Worm (Caenorhabditis elegans): ENCODE data around the gene str-121.

DNA sequence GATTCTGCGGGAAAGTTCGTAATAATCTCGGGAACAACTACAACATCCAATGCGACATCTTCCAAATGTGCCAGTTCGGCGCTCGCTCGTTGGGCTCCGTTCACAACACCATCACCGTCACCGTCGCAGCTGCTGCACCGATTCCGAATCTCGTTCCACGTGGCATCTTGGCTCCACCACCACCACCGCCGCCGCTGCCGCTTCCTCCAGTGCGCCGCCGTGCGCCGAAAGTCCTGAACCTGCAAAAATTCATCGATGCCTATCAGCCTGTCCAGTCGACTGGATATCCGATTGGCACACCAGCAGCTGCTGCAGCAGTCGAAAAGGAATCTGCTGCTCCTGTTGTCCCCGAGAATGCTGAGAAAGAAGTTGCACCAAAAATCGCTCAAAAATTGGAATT is 43.9 kb upstream of the str-121 start:
- no peak for TF ChIP-seq pag-3 (tag; optimal IDR thresholded peaks at IDR 0.05; ENCODE audit: borderline replicate concordance, insufficient read depth)
- no peak for TF ChIP-seq ces-1 (GFP tag; optimal IDR thresholded peaks at IDR 0.05)
- no peak for TF ChIP-seq pqm-1 (tag; optimal IDR thresholded peaks at IDR 0.05)
- no peak for TF ChIP-seq unc-86 (tag; optimal IDR thresholded peaks at IDR 0.05)
- TF ChIP-seq nhr-237 (tag; optimal IDR thresholded peaks at IDR 0.05), result no peak
- no peak for TF ChIP-seq lir-3 (tag; optimal IDR thresholded peaks at IDR 0.05; ENCODE audit: poor library complexity)
- TF ChIP-seq fkh-8 (tag; optimal IDR thresholded peaks at IDR 0.05), result no peak
- TF ChIP-seq nhr-11 (tag; optimal IDR thresholded peaks at IDR 0.05), result no peak
- TF ChIP-seq elt-3 (tag; optimal IDR thresholded peaks at IDR 0.05), result no peak
- no peak for TF ChIP-seq unc-130 (tag; optimal IDR thresholded peaks at IDR 0.05)
